Fruit fly (Drosophila melanogaster): ENCODE results near the gene CG7523.
A peak's percentile ranks its signal among the peaks of the same experiment; 100 is the strongest.

Gene CG7523

DNA sequence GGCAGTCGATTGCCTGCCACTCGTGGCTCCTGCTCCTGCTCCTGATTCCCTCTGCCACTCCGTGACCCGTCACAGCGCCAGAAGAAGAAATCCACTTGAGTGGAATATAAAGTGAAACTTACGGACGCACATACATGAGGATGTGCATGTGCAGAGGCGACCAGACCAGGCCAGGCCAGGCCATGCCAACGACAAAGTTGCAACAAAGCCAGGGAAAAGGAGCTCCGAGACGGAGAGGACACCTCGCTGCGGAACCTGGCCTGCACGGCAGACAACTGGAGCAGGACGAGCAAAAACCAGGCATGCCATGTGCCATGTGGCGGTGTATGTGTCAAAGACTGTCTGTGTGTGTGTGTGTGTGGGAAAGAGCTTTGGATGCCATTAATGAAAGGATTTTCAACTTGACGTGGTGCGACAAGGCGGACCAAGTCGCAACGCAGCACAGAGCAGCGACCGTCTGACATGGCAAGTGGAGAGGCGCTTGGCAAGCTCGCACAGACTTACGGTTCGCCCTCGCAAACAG, 39.0 kb upstream of the CG7523 start:
- TF ChIP-seq kay (GFP tag; ENCODE audit: borderline replicate concordance): no peak
- no peak for TF ChIP-seq ovo (GFP tag; optimal IDR thresholded peaks at IDR 0.05)
- TF ChIP-seq toe (GFP tag; optimal IDR thresholded peaks at IDR 0.05): no peak
- TF ChIP-seq Mnt (GFP tag; optimal IDR thresholded peaks at IDR 0.05): no peak
- TF ChIP-seq bab1 (GFP tag; optimal IDR thresholded peaks at IDR 0.05): no peak
- no peak for TF ChIP-seq CG11617 (GFP tag; optimal IDR thresholded peaks at IDR 0.05)
- no peak for TF ChIP-seq CG1620 (GFP tag; optimal IDR thresholded peaks at IDR 0.05)
- no peak for TF ChIP-seq cnc (optimal IDR thresholded peaks at IDR 0.05)
- TF ChIP-seq tj (GFP tag; optimal IDR thresholded peaks at IDR 0.05): no peak
- TF ChIP-seq Crg-1 (GFP tag; optimal IDR thresholded peaks at IDR 0.05): no peak
- TF ChIP-seq CG33017 (tag; optimal IDR thresholded peaks at IDR 0.05): no peak
- no peak for TF ChIP-seq Clk (GFP tag; optimal IDR thresholded peaks at IDR 0.05)

DNA sequence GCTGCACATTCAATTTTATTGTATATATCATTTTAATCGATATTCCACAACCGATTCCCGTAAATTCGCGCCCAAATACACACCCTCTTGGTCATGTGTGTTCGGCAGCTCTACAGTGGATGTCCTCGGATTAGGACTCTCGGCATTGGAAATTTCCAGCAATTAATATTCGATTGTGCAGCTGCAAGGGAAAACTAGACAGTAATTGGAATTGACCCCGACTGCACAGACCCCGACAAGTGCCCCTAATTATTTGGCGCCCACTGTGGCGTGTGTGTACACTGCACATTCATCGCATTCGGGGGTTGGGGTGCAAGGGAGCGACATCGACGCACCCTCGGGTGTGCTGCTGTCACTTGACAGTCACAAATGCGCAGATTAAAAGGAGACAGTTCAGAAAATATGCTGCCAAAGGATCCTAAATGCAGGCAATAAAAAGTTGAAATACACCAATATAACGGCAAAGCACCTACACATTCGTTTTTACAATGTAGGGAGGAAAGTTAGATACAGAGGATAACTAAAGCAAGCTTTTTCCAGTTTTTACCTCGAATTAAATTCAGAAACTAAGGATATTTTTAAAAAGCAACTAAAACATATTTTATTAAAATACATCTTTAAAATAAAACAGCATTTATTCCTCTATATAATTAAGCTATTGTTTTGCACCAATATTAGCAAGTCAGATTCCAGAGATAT, 38.2 kb upstream of the CG7523 start:
- TF ChIP-seq ovo (GFP tag; optimal IDR thresholded peaks at IDR 0.05) (no peak), CG5204 (GFP tag; optimal IDR thresholded peaks at IDR 0.05) (no peak), CG12768 (GFP tag; optimal IDR thresholded peaks at IDR 0.05) (no peak), CG1620 (GFP tag; optimal IDR thresholded peaks at IDR 0.05) (no peak), CG14711 (tag; optimal IDR thresholded peaks at IDR 0.05) (no peak), kay (GFP tag; ENCODE audit: borderline replicate concordance) (no peak), CG33017 (tag; optimal IDR thresholded peaks at IDR 0.05) (no peak), toe (GFP tag; optimal IDR thresholded peaks at IDR 0.05) (no peak), Mnt (GFP tag; optimal IDR thresholded peaks at IDR 0.05) (no peak), CG7045 (GFP tag; optimal IDR thresholded peaks at IDR 0.05) (no peak), bab1 (GFP tag; optimal IDR thresholded peaks at IDR 0.05) (no peak), cnc (optimal IDR thresholded peaks at IDR 0.05) (no peak), CG11617 (GFP tag; optimal IDR thresholded peaks at IDR 0.05) (no peak), Crg-1 (GFP tag; optimal IDR thresholded peaks at IDR 0.05) (no peak), pad (GFP tag; optimal IDR thresholded peaks at IDR 0.05) (no peak), Clk (GFP tag; optimal IDR thresholded peaks at IDR 0.05) (no peak)

DNA sequence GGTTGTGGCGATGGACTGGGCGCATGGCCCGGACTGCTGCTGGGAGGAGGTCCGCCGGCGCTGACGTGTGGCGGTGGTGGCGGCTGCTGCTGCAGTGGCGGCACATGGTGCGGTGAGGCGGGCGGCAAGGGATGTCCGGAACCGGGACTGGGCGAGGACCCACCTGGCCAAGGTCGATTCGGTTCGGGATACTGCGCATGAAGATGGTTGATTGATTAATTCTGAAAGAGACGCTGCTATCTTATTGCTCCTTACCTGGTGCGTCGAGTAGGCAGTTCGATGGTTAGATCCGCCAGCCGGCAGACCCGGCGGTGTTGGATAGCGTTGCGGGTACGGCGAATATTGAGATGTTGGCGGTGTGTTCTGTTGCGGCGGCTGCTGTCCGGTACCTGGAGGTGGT, 37.1 kb upstream of the CG7523 start:
- TF ChIP-seq cnc (optimal IDR thresholded peaks at IDR 0.05) (no peak), CG5204 (GFP tag; optimal IDR thresholded peaks at IDR 0.05) (no peak), pad (GFP tag; optimal IDR thresholded peaks at IDR 0.05) (no peak), bab1 (GFP tag; optimal IDR thresholded peaks at IDR 0.05) (no peak), Crg-1 (GFP tag; optimal IDR thresholded peaks at IDR 0.05) (no peak), CG14711 (tag; optimal IDR thresholded peaks at IDR 0.05) (no peak), tj (GFP tag; optimal IDR thresholded peaks at IDR 0.05) (no peak), toe (GFP tag; optimal IDR thresholded peaks at IDR 0.05) (no peak), Clk (GFP tag; optimal IDR thresholded peaks at IDR 0.05) (no peak), CG33017 (tag; optimal IDR thresholded peaks at IDR 0.05) (no peak), kay (GFP tag; ENCODE audit: borderline replicate concordance) (no peak)

- TF ChIP-seq cic (GFP tag; optimal IDR thresholded peaks at IDR 0.05): peak; percentile 64
- no peak for TF ChIP-seq Hr96 (GFP tag; optimal IDR thresholded peaks at IDR 0.05)
These were observed 36.3 kb upstream of the CG7523 start for dm6 chr3R:17706971-17707406.

- no peak for TF ChIP-seq CG12768 (GFP tag; optimal IDR thresholded peaks at IDR 0.05)
- TF ChIP-seq Mnt (GFP tag; optimal IDR thresholded peaks at IDR 0.05): peak; percentile 53
- no peak for TF ChIP-seq ovo (GFP tag; optimal IDR thresholded peaks at IDR 0.05)
- peak; percentile 98 for TF ChIP-seq tj (GFP tag; optimal IDR thresholded peaks at IDR 0.05)
- no peak for TF ChIP-seq CG5204 (GFP tag; optimal IDR thresholded peaks at IDR 0.05)
- peak; percentile 11 for TF ChIP-seq pad (GFP tag; optimal IDR thresholded peaks at IDR 0.05)
These were observed 35.5 kb upstream of the CG7523 start for dm6 chr3R:17705899-17706831.

DNA sequence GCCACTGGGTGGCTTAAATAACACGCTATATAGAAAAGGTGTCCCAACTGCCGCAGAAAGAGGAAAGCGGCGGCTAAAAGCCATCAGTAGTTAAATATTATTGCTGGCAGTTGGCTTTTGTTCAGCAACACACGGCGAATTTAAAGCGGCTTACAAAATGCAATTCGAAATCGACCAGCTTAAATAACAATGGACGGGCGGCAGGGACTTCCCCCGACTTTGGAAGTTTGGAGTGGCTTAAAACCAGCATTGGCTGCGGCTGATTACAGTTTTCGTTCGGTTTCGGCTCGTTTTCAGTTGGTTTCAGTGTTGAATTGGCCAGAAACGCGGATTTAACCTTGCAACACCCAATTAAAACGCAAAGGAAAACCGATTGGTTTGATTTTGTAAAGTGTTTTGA, 34.4 kb upstream of the CG7523 start:
- TF ChIP-seq Clk (GFP tag; optimal IDR thresholded peaks at IDR 0.05) (no peak), CG12768 (GFP tag; optimal IDR thresholded peaks at IDR 0.05) (no peak), CG33017 (tag; optimal IDR thresholded peaks at IDR 0.05) (no peak), CG1620 (GFP tag; optimal IDR thresholded peaks at IDR 0.05) (no peak), Crg-1 (GFP tag; optimal IDR thresholded peaks at IDR 0.05) (no peak), CG11617 (GFP tag; optimal IDR thresholded peaks at IDR 0.05) (no peak)

DNA sequence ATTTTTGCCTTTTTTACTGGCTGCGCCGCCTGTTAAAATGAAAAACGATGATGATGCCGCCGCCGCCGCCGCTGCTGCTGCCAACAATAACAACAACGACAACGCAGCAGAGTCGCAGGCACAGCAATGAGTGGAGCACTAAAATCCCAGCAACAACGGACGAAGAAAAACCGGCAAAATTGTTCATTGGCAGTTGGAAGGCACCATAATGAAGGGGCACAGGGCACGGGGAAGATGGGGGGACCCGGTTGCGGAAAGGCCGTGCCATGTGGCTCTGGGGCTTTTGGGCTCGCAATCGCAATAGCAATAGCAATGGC, 33.8 kb upstream of the CG7523 start:
- TF ChIP-seq cic (GFP tag; optimal IDR thresholded peaks at IDR 0.05) (no peak), CG12768 (GFP tag; optimal IDR thresholded peaks at IDR 0.05) (no peak), cnc (optimal IDR thresholded peaks at IDR 0.05) (no peak), tj (GFP tag; optimal IDR thresholded peaks at IDR 0.05) (peak; percentile 60)

Data from whole organism, adult.